Worm (Caenorhabditis elegans) whole organism, late embryonic: Measurements from ENCODE around the gene let-70.

ENCODE experiments used
- ceh-45 ChIP-seq: fragments of 200-800 bp; sonication (Bioruptor generic); IDR thresholded peaks from 2 replicates; pipeline ENCODE4 v1.3.6; 2022; ENCODE audit warnings: missing genetic modification reagents, missing genetic modification characterization, missing compliant biosample characterization
- che-1 ChIP-seq: sonication (generic microtip); optimal IDR thresholded peaks from 2 replicates; lab custom pipeline; 2016; ENCODE audit warnings: mild to moderate bottlenecking, missing genetic modification characterization, missing compliant biosample characterization
- elt-2 ChIP-seq: sonication (generic microtip); optimal IDR thresholded peaks from 2 replicates; lab custom pipeline; 2016; ENCODE audit warnings: missing genetic modification reagents, missing genetic modification characterization, missing compliant biosample characterization
- fkh-6 ChIP-seq: sonication (generic microtip); optimal IDR thresholded peaks from 2 replicates; lab custom pipeline; 2016; ENCODE audit warnings: missing genetic modification characterization, missing compliant biosample characterization
- nhr-11 ChIP-seq: fragments of 150-350 bp; optimal IDR thresholded peaks from 2 replicates; lab custom pipeline; 2014; ENCODE audit warnings: missing biosample characterization, missing genetic modification characterization
- odd-2 ChIP-seq: sonication (generic microtip); optimal IDR thresholded peaks from 2 replicates; lab custom pipeline; 2017; ENCODE audit warnings: antibody characterized with exemption, mild to moderate bottlenecking, missing genetic modification characterization, missing compliant biosample characterization
- pat-9 ChIP-seq: fragments of 200-800 bp; sonication (Bioruptor generic); optimal IDR thresholded peaks from 2 replicates; lab custom pipeline; 2018; ENCODE audit warnings: mild to moderate bottlenecking, missing genetic modification characterization, moderate library complexity, missing compliant biosample characterization
- tbx-7 ChIP-seq: sonication (generic microtip); optimal IDR thresholded peaks from 2 replicates; lab custom pipeline; 2016; ENCODE audit warnings: missing genotype, missing genetic modification characterization, missing compliant biosample characterization
- unc-55 ChIP-seq: sonication (generic microtip); optimal IDR thresholded peaks from 2 replicates; lab custom pipeline; 2017; ENCODE audit warnings: missing biosample characterization, missing genetic modification reagents, missing genetic modification characterization

DNA sequence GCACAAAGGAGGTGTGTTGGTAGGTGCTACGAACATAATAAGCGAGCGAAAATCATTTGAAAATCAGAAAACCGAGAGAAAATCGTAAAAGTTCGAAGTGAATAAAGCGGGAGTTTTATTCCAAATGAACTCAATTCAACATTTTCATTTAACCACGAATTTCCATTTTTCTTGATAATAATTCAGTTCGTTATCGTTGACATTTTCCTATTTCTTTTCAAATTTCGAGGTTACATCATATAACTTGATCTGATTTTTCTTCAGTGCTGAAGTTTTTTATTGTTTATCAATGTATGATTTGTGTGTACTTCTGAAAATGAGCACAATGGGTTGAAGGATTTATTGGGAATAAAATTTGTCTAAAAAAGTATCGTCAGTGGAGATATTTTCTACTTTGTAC lies 50.4 kb downstream of the let-70 start:
- TF ChIP-seq fkh-6 (tag; lab: Kevin White, UChicago) (no peak), nhr-11 (tag; lab: Kevin White, UChicago) (no peak), odd-2 (tag; lab: Kevin White, UChicago) (no peak), tbx-7 (tag; lab: Kevin White, UChicago) (no peak), elt-2 (tag; lab: Kevin White, UChicago) (no peak), ceh-45 (GFP tag; lab: Robert Waterston, UW) (no peak), unc-55 (GFP tag; lab: Kevin White, UChicago) (no peak), che-1 (tag; lab: Kevin White, UChicago) (no peak), pat-9 (tag; lab: Kevin White, UChicago) (no peak)
